Fruit fly (Drosophila melanogaster): Measurements from ENCODE around the gene ORMDL.

- no peak for TF ChIP-seq OdsH (GFP tag; optimal IDR thresholded peaks at IDR 0.05)
- no peak for TF ChIP-seq GATAd (GFP tag; optimal IDR thresholded peaks at IDR 0.05)
- TF ChIP-seq sage (GFP tag; optimal IDR thresholded peaks at IDR 0.05), result no peak
- no peak for TF ChIP-seq CG32264 (GFP tag; optimal IDR thresholded peaks at IDR 0.05)
- TF ChIP-seq h (GFP tag; optimal IDR thresholded peaks at IDR 0.05), result no peak
- no peak for TF ChIP-seq woc (GFP tag; optimal IDR thresholded peaks at IDR 0.05)
- no peak for TF ChIP-seq CrebA (GFP tag; optimal IDR thresholded peaks at IDR 0.05; ENCODE audit: borderline replicate concordance)
- no peak for TF ChIP-seq dl (GFP tag; optimal IDR thresholded peaks at IDR 0.05; ENCODE audit: insufficient read depth in 1 of 2, partially characterized antibody in 2 of 2)
- TF ChIP-seq Mio (GFP tag; optimal IDR thresholded peaks at IDR 0.05), result no peak
- TF ChIP-seq psq (GFP tag; optimal IDR thresholded peaks at IDR 0.05), result no peak
- TF ChIP-seq pan (optimal IDR thresholded peaks at IDR 0.05), result no peak
Measured at dm6 chr3L:21647853-21648252, 12.7 kb downstream of the ORMDL start.
